Worm (Caenorhabditis elegans): ENCODE results near the gene cyp-25A3.
A peak's percentile ranks its signal among the peaks of the same experiment; 100 is the strongest.

cyp-25A3 gene

ce11 chrIII:3876197-3876897 lies 36.8 kb upstream of the cyp-25A3 start:
- TF ChIP-seq mel-28 (tag; optimal IDR thresholded peaks at IDR 0.05; ENCODE audit: borderline replicate concordance) (no peak), ztf-25 (GFP tag; IDR thresholded peaks at IDR 0.05) (no peak), rcor-1 (GFP tag; IDR thresholded peaks at IDR 0.05) (no peak), somi-1 (GFP tag; optimal IDR thresholded peaks at IDR 0.05) (no peak), lag-1 (GFP tag; IDR thresholded peaks at IDR 0.05) (no peak), hlh-12 (tag; optimal IDR thresholded peaks at IDR 0.05) (no peak), Y53G8AR.9 (GFP tag; conservative IDR thresholded peaks at IDR 0.05) (no peak), nfyb-1 (GFP tag; IDR thresholded peaks at IDR 0.05) (no peak), nhr-80 (tag; optimal IDR thresholded peaks at IDR 0.05) (peak; percentile 9), cebp-2 (GFP tag; IDR thresholded peaks at IDR 0.05) (0 out of 2 replicates have a peak, but pooled peaks have one; percentile 34), Y79H2A.3 (GFP tag; conservative IDR thresholded peaks at IDR 0.05) (no peak)

ce11 chrIII:3875608-3876007 lies 36.1 kb upstream of the cyp-25A3 start:
- TF ChIP-seq him-1 (tag; optimal IDR thresholded peaks at IDR 0.05) (no peak), cebp-1 (GFP tag; IDR thresholded peaks at IDR 0.05) (peak; percentile 18; the same call in 1 of the 2 replicates), cebp-1 (tag; optimal IDR thresholded peaks at IDR 0.05) (peak; percentile 60), ceh-27 (GFP tag; optimal IDR thresholded peaks at IDR 0.05) (no peak), mel-28 (tag; optimal IDR thresholded peaks at IDR 0.05; ENCODE audit: borderline replicate concordance) (no peak), pha-4 (tag; optimal IDR thresholded peaks at IDR 0.05) (peak; percentile 32), nhr-80 (tag; optimal IDR thresholded peaks at IDR 0.05) (peak; percentile 9), egrh-3 (GFP tag; IDR thresholded peaks at IDR 0.05) (no peak), let-526 (GFP tag; IDR thresholded peaks at IDR 0.05) (no peak), lin-40 (tag; optimal IDR thresholded peaks at IDR 0.05) (peak; percentile 22), chd-7 (tag; optimal IDR thresholded peaks at IDR 0.05) (peak; percentile 36), ceh-79 (tag; optimal IDR thresholded peaks at IDR 0.05) (no peak), F37B4.10 (GFP tag; IDR thresholded peaks at IDR 0.05) (no peak), ekl-4 (GFP tag; IDR thresholded peaks at IDR 0.05) (no peak), K11D2.4 (GFP tag; IDR thresholded peaks at IDR 0.05) (no peak), let-607 (tag; optimal IDR thresholded peaks at IDR 0.05) (no peak), ZK185.1 (tag; optimal IDR thresholded peaks at IDR 0.05; ENCODE audit: poor library complexity, severe bottlenecking) (peak; percentile 6), egl-44 (GFP tag; IDR thresholded peaks at IDR 0.05) (0 out of 2 replicates have a peak, but pooled peaks have one; percentile 53), aptf-2 (GFP tag; conservative IDR thresholded peaks at IDR 0.05) (no peak), ama-1 (optimal IDR thresholded peaks at IDR 0.05) (no peak), ama-1 (GFP tag; optimal IDR thresholded peaks at IDR 0.05) (no peak), F10E7.11 (tag; optimal IDR thresholded peaks at IDR 0.05) (no peak), nfyb-1 (GFP tag; IDR thresholded peaks at IDR 0.05) (peak; percentile 48; the same call in 1 of the 2 replicates), ztf-28 (GFP tag; IDR thresholded peaks at IDR 0.05) (no peak), dpl-1 (GFP tag; optimal IDR thresholded peaks at IDR 0.05) (no peak)

ce11 chrIII:3874895-3875294 lies 35.4 kb upstream of the cyp-25A3 start:
- TF ChIP-seq let-607 (tag; optimal IDR thresholded peaks at IDR 0.05): peak; percentile 47 to 82
- 0 out of 2 replicates have a peak, but pooled peaks have one; percentile 14 for TF ChIP-seq egl-44 (GFP tag; IDR thresholded peaks at IDR 0.05)
- TF ChIP-seq K11D2.4 (GFP tag; IDR thresholded peaks at IDR 0.05): no peak
- no peak for TF ChIP-seq ztf-18 (tag; optimal IDR thresholded peaks at IDR 0.05)
- TF ChIP-seq Y53G8AR.9 (GFP tag; conservative IDR thresholded peaks at IDR 0.05): 0 out of 2 replicates have a peak, but pooled peaks have one; percentile 26
- no peak for TF ChIP-seq F57C9.4 (tag; optimal IDR thresholded peaks at IDR 0.05)
- no peak for TF ChIP-seq hlh-12 (tag; optimal IDR thresholded peaks at IDR 0.05)
- TF ChIP-seq B0035.1 (tag; optimal IDR thresholded peaks at IDR 0.05): no peak
- TF ChIP-seq aptf-3 (GFP tag; IDR thresholded peaks at IDR 0.05): no peak
- no peak for TF ChIP-seq B0336.3 (GFP tag; IDR thresholded peaks at IDR 0.05)
- TF ChIP-seq sdz-38 (tag; optimal IDR thresholded peaks at IDR 0.05): no peak
- TF ChIP-seq nhr-80 (tag; optimal IDR thresholded peaks at IDR 0.05): peak; percentile 40
- no peak for TF ChIP-seq nhr-90 (tag; optimal IDR thresholded peaks at IDR 0.05)
- TF ChIP-seq madf-8 (GFP tag; conservative IDR thresholded peaks at IDR 0.05): no peak
- TF ChIP-seq pbrm-1 (GFP tag; IDR thresholded peaks at IDR 0.05): no peak

Measured in whole organism, young adult.